Worm (Caenorhabditis elegans): ENCODE data around the gene ZK1127.3.

ce11 chrII:7056328-7056727 lies 1.2 kb downstream of the ZK1127.3 start:
- TF ChIP-seq cog-1 (tag; optimal IDR thresholded peaks at IDR 0.05), result no peak
- no peak for TF ChIP-seq tab-1 (GFP tag; IDR thresholded peaks at IDR 0.05)
- no peak for TF ChIP-seq ztf-23 (GFP tag; IDR thresholded peaks at IDR 0.05)
- TF ChIP-seq flt-1 (GFP tag; IDR thresholded peaks at IDR 0.05), result no peak
- TF ChIP-seq T22C8.4 (GFP tag; IDR thresholded peaks at IDR 0.05), result no peak
- no peak for TF ChIP-seq ref-1 (GFP tag; conservative IDR thresholded peaks at IDR 0.05)
- no peak for TF ChIP-seq med-1 (GFP tag; optimal IDR thresholded peaks at IDR 0.05; ENCODE audit: insufficient read depth)
